Fruit fly (Drosophila melanogaster) Kc167 (cell line): Measurements from ENCODE around the gene Mgat4a.

ENCODE experiments used
- Myc ChIP-seq: fragments of >200 bp; optimal IDR thresholded peaks from 2 replicates; lab custom pipeline; 2017; ENCODE audit warnings: missing external identifiers
- Sin3A ChIP-seq: fragments of >200 bp; optimal IDR thresholded peaks from 2 replicates; lab custom pipeline; 2018; ENCODE audit warnings: missing external identifiers
- h ChIP-seq: fragments of >200 bp; optimal IDR thresholded peaks from 3 replicates; lab custom pipeline; 2018; ENCODE audit warnings: missing external identifiers
- insv ChIP-seq: fragments of >200 bp; optimal IDR thresholded peaks from 3 replicates; lab custom pipeline; 2018; ENCODE audit warnings: missing external identifiers
- psq ChIP-seq: fragments of >200 bp; optimal IDR thresholded peaks from 2 replicates; lab custom pipeline; 2017; ENCODE audit warnings: missing external identifiers
- ttk ChIP-seq: sonication (Bioruptor generic); optimal IDR thresholded peaks from 2 replicates; lab custom pipeline; 2017; ENCODE audit warnings: missing external identifiers

Gene Mgat4a

dm6 chr3L:14761837-14762785 lies at the start of gene Mgat4a, which contains the start of gene Tsen34:
TSS of gene Mgat4a (plus strand) at chr3L:14762028.
TSS of gene Tsen34 (minus strand) at chr3L:14761844.
- TF ChIP-seq Sin3A (lab: Kevin White, UChicago) = no peak
- no peak for TF ChIP-seq h (lab: Kevin White, UChicago)
- TF ChIP-seq ttk (lab: Kevin White, UChicago) = no peak
- no peak for TF ChIP-seq psq
- no peak for TF ChIP-seq Myc (lab: Kevin White, UChicago)
- TF ChIP-seq insv (lab: Kevin White, UChicago) = no peak

- TF ChIP-seq Myc (lab: Kevin White, UChicago) (no peak), ttk (lab: Kevin White, UChicago) (no peak), insv (lab: Kevin White, UChicago) (no peak)
Observed at dm6 chr3L:14712799-14713198, 49.0 kb upstream of the Mgat4a start.

DNA sequence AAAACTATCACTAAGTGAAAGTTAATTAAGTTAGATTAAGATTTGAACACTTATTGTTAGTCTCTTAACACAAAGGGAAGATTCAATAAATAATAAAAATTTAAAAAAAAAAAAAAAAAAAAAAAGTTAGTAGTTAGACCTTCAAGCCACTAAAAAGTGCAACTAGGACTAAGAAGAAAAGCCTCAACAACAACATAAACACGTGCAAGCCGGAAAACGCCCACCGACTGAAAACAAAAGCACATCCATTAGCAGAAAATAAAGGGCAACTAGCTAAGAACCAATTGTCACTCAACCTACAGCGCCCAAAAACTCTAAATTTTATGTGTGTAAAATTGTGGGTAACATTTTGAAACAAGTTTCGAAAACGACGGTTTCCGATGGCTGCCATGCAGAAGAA lies 33.4 kb upstream of the Mgat4a start, which contains the start of gene CG13473:
Gene CG13473, plus strand, starts transcription at position 301 of the 400 bp plus-strand sequence.
- TF ChIP-seq psq (no peak), Myc (lab: Kevin White, UChicago) (no peak), insv (lab: Kevin White, UChicago) (no peak), ttk (lab: Kevin White, UChicago) (no peak), h (lab: Kevin White, UChicago) (no peak), Sin3A (lab: Kevin White, UChicago) (no peak)

- TF ChIP-seq Sin3A (lab: Kevin White, UChicago) (no peak), insv (lab: Kevin White, UChicago) (no peak), psq (no peak), ttk (lab: Kevin White, UChicago) (no peak), h (lab: Kevin White, UChicago) (no peak), Myc (lab: Kevin White, UChicago) (no peak)
Observed at dm6 chr3L:14731790-14732189, 30.0 kb upstream of the Mgat4a start.

DNA sequence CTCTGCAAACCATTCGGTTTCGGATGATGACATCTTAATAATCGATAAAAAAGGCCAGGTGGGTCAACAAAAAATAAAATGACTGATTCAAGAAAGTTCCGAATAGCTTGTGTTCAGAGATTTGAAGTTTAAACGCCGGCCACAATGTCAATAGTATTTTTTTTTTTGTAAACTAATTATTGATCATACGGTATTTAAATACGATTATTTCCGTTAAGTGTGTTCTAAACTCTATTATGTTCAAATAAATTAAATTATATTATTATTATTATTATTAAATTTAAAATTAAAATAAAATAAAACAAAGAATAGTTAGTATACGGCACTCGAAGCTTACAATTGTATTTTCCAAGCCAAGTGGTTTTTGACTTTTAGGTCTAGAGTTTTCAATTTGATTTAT lies 28.4 kb upstream of the Mgat4a start, which contains the start of gene CG13471:
Gene CG13471, minus strand, starts transcription at position 101 of the 400 bp plus-strand sequence.
- no peak for TF ChIP-seq Sin3A (lab: Kevin White, UChicago)
- no peak for TF ChIP-seq psq
- no peak for TF ChIP-seq insv (lab: Kevin White, UChicago)
- TF ChIP-seq h (lab: Kevin White, UChicago) = no peak
- no peak for TF ChIP-seq Myc (lab: Kevin White, UChicago)
- TF ChIP-seq ttk (lab: Kevin White, UChicago) = no peak

DNA sequence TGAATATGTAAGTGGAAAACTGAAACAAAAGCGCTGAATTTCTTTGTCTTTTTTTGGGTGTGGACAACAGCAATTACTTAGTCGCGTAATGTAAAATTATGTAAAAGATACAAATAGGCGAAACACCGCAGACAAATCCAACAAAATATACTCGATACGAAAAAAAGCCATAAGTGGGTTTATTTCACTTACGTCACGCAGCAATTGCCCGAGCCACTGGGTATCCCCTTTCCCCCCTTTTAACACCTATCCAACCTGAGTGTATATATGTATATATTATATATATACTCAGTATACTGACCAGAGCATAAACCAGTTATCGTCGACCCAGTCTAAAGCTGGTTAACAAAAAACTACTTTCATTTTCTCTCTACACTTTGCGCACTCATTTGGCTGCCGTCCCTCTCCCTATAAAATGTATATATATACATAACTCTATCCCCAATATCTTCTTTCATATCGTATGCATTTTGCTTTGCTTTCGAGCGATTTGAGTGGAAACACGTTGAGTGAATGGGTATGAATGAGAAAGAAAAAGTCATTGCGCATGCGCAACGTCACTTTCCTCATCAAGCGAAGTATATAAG lies 18.6 kb upstream of the Mgat4a start:
- TF ChIP-seq Myc (lab: Kevin White, UChicago) (no peak), insv (lab: Kevin White, UChicago) (no peak), ttk (lab: Kevin White, UChicago) (no peak), Sin3A (lab: Kevin White, UChicago) (no peak), psq (no peak)

- TF ChIP-seq insv (lab: Kevin White, UChicago) = no peak
- no peak for TF ChIP-seq h (lab: Kevin White, UChicago)
- TF ChIP-seq psq = no peak
- TF ChIP-seq Myc (lab: Kevin White, UChicago) = no peak
- TF ChIP-seq ttk (lab: Kevin White, UChicago) = no peak
- TF ChIP-seq Sin3A (lab: Kevin White, UChicago) = no peak
Observed at dm6 chr3L:14751056-14751671, 10.7 kb upstream of the Mgat4a start.

dm6 chr3L:14752816-14753215 lies 9.0 kb upstream of the Mgat4a start:
- TF ChIP-seq Myc (lab: Kevin White, UChicago) (no peak), insv (lab: Kevin White, UChicago) (no peak), Sin3A (lab: Kevin White, UChicago) (no peak), h (lab: Kevin White, UChicago) (no peak)

- no peak for TF ChIP-seq h (lab: Kevin White, UChicago)
Observed at dm6 chr3L:14755046-14755643, 6.7 kb upstream of the Mgat4a start.

DNA sequence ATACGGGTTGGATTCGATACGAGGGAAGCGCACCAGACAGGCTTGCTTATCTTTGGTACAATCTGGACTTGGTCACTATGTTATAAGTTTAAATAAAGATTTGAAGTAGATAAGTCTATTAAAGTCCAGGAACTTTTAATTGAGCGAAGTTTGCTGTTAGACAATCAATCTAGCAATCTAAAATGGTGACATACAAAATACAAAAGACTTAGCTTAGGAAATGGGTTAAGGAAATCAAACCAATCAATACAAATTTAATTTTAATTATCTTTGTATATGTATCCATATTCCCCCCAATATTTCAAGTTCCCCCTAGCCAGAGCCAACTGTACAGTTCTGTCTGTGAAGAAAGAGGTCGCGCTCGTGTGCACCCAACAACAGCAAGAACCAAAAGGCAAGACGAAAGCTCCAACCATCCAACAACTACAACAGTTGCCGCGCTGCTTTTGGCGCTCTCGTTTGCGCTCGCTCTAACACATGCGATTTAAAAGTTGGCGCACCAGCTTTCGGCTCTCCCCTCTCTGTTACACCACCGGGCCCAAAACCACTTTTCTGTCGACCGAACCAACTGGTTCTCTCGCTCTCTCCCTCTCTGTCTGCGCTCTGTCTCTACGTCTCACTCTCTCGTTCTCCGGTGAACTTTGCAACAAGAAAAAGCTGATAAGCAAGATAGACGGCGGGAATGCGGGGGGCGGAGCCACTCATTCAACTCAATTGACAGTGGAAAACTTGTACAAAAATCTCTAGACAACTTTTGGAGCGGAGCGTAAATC lies 5.7 kb upstream of the Mgat4a start:
- no peak for TF ChIP-seq insv (lab: Kevin White, UChicago)
- TF ChIP-seq h (lab: Kevin White, UChicago) = no peak
- TF ChIP-seq Sin3A (lab: Kevin White, UChicago) = no peak
- no peak for TF ChIP-seq ttk (lab: Kevin White, UChicago)
- TF ChIP-seq psq = no peak
